Worm (Caenorhabditis elegans) whole organism, young adult: ENCODE data around the gene F48B9.1.

Source experiments
- B0261.1 ChIP-seq: sonication (generic microtip); optimal IDR thresholded peaks from 2 replicates; lab custom pipeline; 2016; ENCODE audit warnings: mild to moderate bottlenecking, missing genetic modification characterization, moderate library complexity, missing compliant biosample characterization
- K11D2.4 ChIP-seq: fragments of 200-800 bp; sonication (Bioruptor generic); IDR thresholded peaks from 2 replicates; pipeline ENCODE4 v1.3.6; 2022; ENCODE audit warnings: missing genetic modification reagents, missing genetic modification characterization, missing compliant biosample characterization
- ama-1 ChIP-seq, 3 experiments: fragments of 150-350 bp in 1 of 3; sonication (generic microtip) in 2 of 3; optimal IDR thresholded peaks; 2 replicates each; lab custom pipeline; 2014 to 2018; ENCODE audit warnings: missing biosample characterization in 2 of 3, missing genetic modification characterization in 2 of 3, missing genetic modification reagents in 2 of 3
- cebp-1 ChIP-seq, 2 experiments: fragments of 200-800 bp in 1 of 2; sonication (Bioruptor generic) in 1 of 2; sonication (generic microtip) in 1 of 2; IDR thresholded peaks in 1 of 2; optimal IDR thresholded peaks in 1 of 2; 2 replicates each; pipeline versions ENCODE4 v1.3.6 to Lab custom; 2017 to 2022; ENCODE audit warnings: missing compliant biosample characterization in 2 of 2, missing genetic modification characterization in 2 of 2, mild to moderate bottlenecking in 1 of 2, missing genetic modification reagents in 1 of 2, moderate library complexity in 1 of 2
- cebp-2 ChIP-seq: fragments of 200-800 bp; sonication (Bioruptor generic); IDR thresholded peaks from 2 replicates; pipeline ENCODE4 v1.3.6; 2022; ENCODE audit warnings: missing genetic modification characterization, missing compliant biosample characterization
- efl-1 ChIP-seq: fragments of 150-350 bp; optimal IDR thresholded peaks from 2 replicates; lab custom pipeline; 2014; ENCODE audit warnings: missing biosample characterization, missing genetic modification reagents, missing genetic modification characterization
- egrh-3 ChIP-seq: fragments of 200-800 bp; sonication (Bioruptor generic); IDR thresholded peaks from 2 replicates; pipeline ENCODE4 v1.3.6; 2022; ENCODE audit warnings: missing genetic modification reagents, missing genetic modification characterization, missing compliant biosample characterization
- fkh-3 ChIP-seq: sonication (generic microtip); optimal IDR thresholded peaks from 2 replicates; lab custom pipeline; 2016; ENCODE audit warnings: mild to moderate bottlenecking, missing genetic modification characterization, missing compliant biosample characterization
- hmg-20 ChIP-seq: fragments of 200-800 bp; sonication (Bioruptor generic); IDR thresholded peaks from 2 replicates; pipeline ENCODE4 v1.3.6; 2022; ENCODE audit warnings: missing genetic modification reagents, missing genetic modification characterization, missing compliant biosample characterization
- let-526 ChIP-seq: fragments of 200-800 bp; sonication (Bioruptor generic); IDR thresholded peaks from 2 replicates; pipeline ENCODE4 v1.3.6; 2022; ENCODE audit warnings: missing genetic modification reagents, missing genetic modification characterization, missing compliant biosample characterization
- madf-8 ChIP-seq: fragments of 200-800 bp; sonication (Bioruptor generic); conservative IDR thresholded peaks from 2 replicates; pipeline ENCODE4 v1.3.6; 2022; ENCODE audit warnings: missing genetic modification reagents, missing genetic modification characterization, missing compliant biosample characterization
- nfya-1 ChIP-seq: sonication (generic microtip); optimal IDR thresholded peaks from 2 replicates; lab custom pipeline; 2017; ENCODE audit warnings: antibody characterized with exemption, missing compliant biosample characterization, missing genetic modification characterization, borderline replicate concordance; ENCODE audit not compliant: insufficient read depth
- nhr-90 ChIP-seq: sonication (generic microtip); optimal IDR thresholded peaks from 2 replicates; lab custom pipeline; 2016; ENCODE audit warnings: missing genotype, mild to moderate bottlenecking, missing genetic modification characterization, missing compliant biosample characterization

ce11 chrX:2216662-2217061 lies 36.0 kb downstream of the F48B9.1 start:
- TF ChIP-seq hmg-20 (no peak), fkh-3 (tag; lab: Kevin White, UChicago) (no peak), cebp-2 (GFP tag; lab: Robert Waterston, UW) (no peak), nhr-90 (no peak), B0261.1 (tag; lab: Kevin White, UChicago) (no peak), ama-1 (optimal IDR thresholded peaks at IDR 0.05; lab: Kevin White, UChicago) (no peak), ama-1 (GFP tag; optimal IDR thresholded peaks at IDR 0.05; lab: Kevin White, UChicago) (no peak), madf-8 (no peak), let-526 (GFP tag; lab: Robert Waterston, UW) (no peak), nfya-1 (tag; lab: Kevin White, UChicago) (no peak), efl-1 (no peak), cebp-1 (GFP tag; IDR thresholded peaks at IDR 0.05; lab: Robert Waterston, UW) (no peak), cebp-1 (tag; optimal IDR thresholded peaks at IDR 0.05; lab: Kevin White, UChicago) (no peak), K11D2.4 (no peak), egrh-3 (GFP tag; lab: Robert Waterston, UW) (peak; percentile 62; the same call in 1 of the 2 replicates)
